Fruit fly (Drosophila melanogaster): Measurements from ENCODE around the gene CG43392.

Gene CG43392

DNA sequence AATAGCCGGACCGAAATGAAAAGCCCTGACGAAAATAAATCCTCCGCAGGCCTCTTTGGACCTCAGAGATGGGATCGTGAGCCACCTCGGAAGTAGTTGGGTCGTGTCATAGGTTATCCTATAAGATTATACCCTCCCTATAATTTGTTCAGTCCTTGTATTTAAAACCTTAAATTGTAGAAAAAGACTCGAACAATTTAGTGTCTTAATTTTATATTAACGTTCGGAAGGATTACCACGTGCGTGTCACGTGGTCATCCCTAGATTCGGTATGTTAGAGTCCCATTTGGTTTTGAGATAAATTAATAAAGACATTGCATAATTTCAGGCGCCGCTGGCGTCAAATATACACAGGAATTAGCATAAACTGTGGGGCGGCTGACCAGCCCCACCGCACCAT, 48.5 kb upstream of the CG43392 start (continued):
- TF ChIP-seq Hr4 (GFP tag; optimal IDR thresholded peaks at IDR 0.05) (peak; percentile 67), lz (GFP tag; optimal IDR thresholded peaks at IDR 0.05) (peak; percentile 75), Sox102F (GFP tag; optimal IDR thresholded peaks at IDR 0.05) (peak; percentile 82), Lpt (GFP tag; optimal IDR thresholded peaks at IDR 0.05) (peak; percentile 38), CG6163 (GFP tag; IDR thresholded peaks at IDR 0.05) (peak; percentile 78), CG11902 (GFP tag; optimal IDR thresholded peaks at IDR 0.05) (peak; percentile 44), Eip93F (GFP tag; optimal IDR thresholded peaks at IDR 0.05) (no peak), CG6854 (GFP tag; optimal IDR thresholded peaks at IDR 0.05) (peak; percentile 15), CG9139 (GFP tag; optimal IDR thresholded peaks at IDR 0.05) (no peak), CG3919 (GFP tag; optimal IDR thresholded peaks at IDR 0.05) (peak; percentile 80), CG10631 (GFP tag; optimal IDR thresholded peaks at IDR 0.05) (peak; percentile 66), Hr39 (GFP tag; optimal IDR thresholded peaks at IDR 0.05) (peak; percentile 74), CG6792 (GFP tag; optimal IDR thresholded peaks at IDR 0.05) (peak; percentile 65), net (GFP tag; optimal IDR thresholded peaks at IDR 0.05) (peak; percentile 76), fd85E (GFP tag; optimal IDR thresholded peaks at IDR 0.05) (no peak), eg (GFP tag; IDR thresholded peaks at IDR 0.05) (peak; percentile 73)

DNA sequence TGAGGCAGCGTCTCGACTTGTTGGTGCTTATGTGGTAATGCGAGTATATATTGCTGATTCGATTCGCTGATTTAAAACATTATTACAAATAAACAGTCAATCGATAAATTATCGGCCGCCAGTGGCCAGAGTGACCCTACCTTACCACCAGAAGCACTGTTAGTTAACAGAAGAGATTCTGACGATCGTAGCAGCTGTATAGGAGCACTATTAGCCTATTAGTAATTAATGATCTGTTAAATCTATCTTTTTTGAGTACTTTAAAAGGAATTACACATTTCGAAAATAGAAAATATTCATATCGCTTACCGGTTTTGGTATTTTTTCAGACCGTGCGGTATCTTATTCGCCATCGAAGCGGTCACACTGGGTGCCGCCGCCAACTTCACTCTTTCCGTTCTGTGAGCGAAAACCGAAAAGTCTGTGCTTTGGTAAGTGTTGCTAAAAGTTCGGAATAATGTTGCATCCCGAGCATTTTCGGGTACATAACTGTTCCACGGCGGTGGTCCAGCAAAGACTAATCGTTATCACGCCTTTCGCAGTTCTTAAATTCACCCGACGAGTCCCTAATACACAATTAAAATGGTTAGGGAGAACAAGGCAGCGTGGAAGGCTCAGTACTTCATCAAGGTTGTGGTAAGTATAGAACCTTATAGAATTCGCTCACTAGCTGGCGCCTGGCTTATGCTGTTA, 46.3 kb upstream of the CG43392 start, which contains the start of the genes CG7130 and RpLP0:
Gene CG7130 (minus strand): TSS at position 51 of the 693 bp plus-strand sequence.
Gene RpLP0 (plus strand): TSS at position 162 of the 693 bp plus-strand sequence.
- peak; percentile 86 for TF ChIP-seq Hr39 (GFP tag; optimal IDR thresholded peaks at IDR 0.05)
- peak; percentile 32 for TF ChIP-seq Ets21C (GFP tag; optimal IDR thresholded peaks at IDR 0.05)
- peak; percentile 71 for TF ChIP-seq CG11762 (GFP tag; optimal IDR thresholded peaks at IDR 0.05; ENCODE audit: insufficient read depth)
- peak; percentile 88 for TF ChIP-seq cyc (GFP tag; optimal IDR thresholded peaks at IDR 0.05)
- peak; percentile 44 for TF ChIP-seq CG6276 (GFP tag; optimal IDR thresholded peaks at IDR 0.05)
- peak; percentile 90 for TF ChIP-seq CG6163 (GFP tag; IDR thresholded peaks at IDR 0.05)
- peak; percentile 72 for TF ChIP-seq CG3032 (tag; optimal IDR thresholded peaks at IDR 0.05)
- peak; percentile 64 for TF ChIP-seq CG11902 (GFP tag; optimal IDR thresholded peaks at IDR 0.05)
- peak; percentile 81 for TF ChIP-seq Sox14 (GFP tag; optimal IDR thresholded peaks at IDR 0.05)
- peak; percentile 84 for TF ChIP-seq CG7368 (GFP tag; optimal IDR thresholded peaks at IDR 0.05)
- TF ChIP-seq CG6854 (GFP tag; optimal IDR thresholded peaks at IDR 0.05), result peak; percentile 94
- TF ChIP-seq dac (GFP tag; optimal IDR thresholded peaks at IDR 0.05), result peak; percentile 76
- peak; percentile 78 for TF ChIP-seq CG1621 (tag; optimal IDR thresholded peaks at IDR 0.05)
- peak; percentile 83 for TF ChIP-seq CG34406 (GFP tag; optimal IDR thresholded peaks at IDR 0.05)
- peak; percentile 61 for TF ChIP-seq CG32006 (GFP tag; optimal IDR thresholded peaks at IDR 0.05)
- TF ChIP-seq ss (GFP tag; optimal IDR thresholded peaks at IDR 0.05), result peak; percentile 77 to 88
- no peak for TF ChIP-seq Gug (GFP tag; IDR thresholded peaks at IDR 0.05)
- peak; percentile 72 for TF ChIP-seq CG6808 (GFP tag; optimal IDR thresholded peaks at IDR 0.05)
- peak; percentile 40 for TF ChIP-seq Sox15 (GFP tag; optimal IDR thresholded peaks at IDR 0.05)
- TF ChIP-seq CG6792 (GFP tag; optimal IDR thresholded peaks at IDR 0.05), result peak; percentile 77
- TF ChIP-seq vri (GFP tag; optimal IDR thresholded peaks at IDR 0.05), result peak; percentile 89
- TF ChIP-seq svp (GFP tag), result peak; percentile 83
- TF ChIP-seq Eip93F (GFP tag; optimal IDR thresholded peaks at IDR 0.05), result no peak
- TF ChIP-seq acj6 (GFP tag; optimal IDR thresholded peaks at IDR 0.05), result peak; percentile 77
- TF ChIP-seq lz (GFP tag; optimal IDR thresholded peaks at IDR 0.05), result peak; percentile 89
- TF ChIP-seq pdm3 (GFP tag; optimal IDR thresholded peaks at IDR 0.05), result peak; percentile 85
- peak; percentile 38; the same call in 2 of the 3 replicates for TF ChIP-seq CG8119 (GFP tag; IDR thresholded peaks at IDR 0.05)
- TF ChIP-seq Sox102F (GFP tag; optimal IDR thresholded peaks at IDR 0.05), result peak; percentile 86
- peak; percentile 38; the same call in 1 of the 2 replicates for TF ChIP-seq CG15336 (GFP tag; IDR thresholded peaks at IDR 0.05)
- peak; percentile 75 for TF ChIP-seq CG10669 (GFP tag; optimal IDR thresholded peaks at IDR 0.05)
- peak; percentile 80 for TF ChIP-seq eg (GFP tag; IDR thresholded peaks at IDR 0.05)
- peak; percentile 85 for TF ChIP-seq fkh (GFP tag; optimal IDR thresholded peaks at IDR 0.05)
- no peak for TF ChIP-seq CG4318 (GFP tag; optimal IDR thresholded peaks at IDR 0.05)
- TF ChIP-seq Hr4 (GFP tag; optimal IDR thresholded peaks at IDR 0.05), result peak; percentile 45
- peak; percentile 73 for TF ChIP-seq spab (GFP tag; optimal IDR thresholded peaks at IDR 0.05)
- peak; percentile 70 for TF ChIP-seq fd59A (GFP tag; optimal IDR thresholded peaks at IDR 0.05)
- TF ChIP-seq Lpt (GFP tag; optimal IDR thresholded peaks at IDR 0.05), result peak; percentile 41
- peak; percentile 80 for TF ChIP-seq CG8319 (GFP tag; optimal IDR thresholded peaks at IDR 0.05)
- peak; percentile 81 for TF ChIP-seq Eip75B (GFP tag; optimal IDR thresholded peaks at IDR 0.05)
- peak; percentile 68 for TF ChIP-seq fd85E (GFP tag; optimal IDR thresholded peaks at IDR 0.05)
- TF ChIP-seq CG31627 (GFP tag; optimal IDR thresholded peaks at IDR 0.05), result peak; percentile 85
- peak; percentile 85 for TF ChIP-seq OdsH (GFP tag; optimal IDR thresholded peaks at IDR 0.05)
- TF ChIP-seq CG3919 (GFP tag; optimal IDR thresholded peaks at IDR 0.05), result peak; percentile 92
